Worm (Caenorhabditis elegans) whole organism, L1 larva: ENCODE data around the gene W05E10.1.
A peak's percentile ranks its signal among the peaks of the same experiment; 100 is the strongest.

ENCODE experiments used
- blmp-1 ChIP-seq: fragments of 150-350 bp; optimal IDR thresholded peaks from 2 replicates; lab custom pipeline; 2014; ENCODE audit warnings: missing biosample characterization, missing genetic modification characterization
- ces-1 ChIP-seq: fragments of 150-350 bp; optimal IDR thresholded peaks from 2 replicates; lab custom pipeline; 2014; ENCODE audit warnings: missing biosample characterization, missing genetic modification reagents, missing genetic modification characterization
- fkh-4 ChIP-seq: sonication (generic microtip); optimal IDR thresholded peaks from 2 replicates; lab custom pipeline; 2016; ENCODE audit warnings: missing compliant biosample characterization, missing genetic modification characterization, borderline replicate concordance
- hlh-17 ChIP-seq: fragments of 200-800 bp; sonication (Bioruptor generic); optimal IDR thresholded peaks from 2 replicates; lab custom pipeline; 2018; ENCODE audit warnings: missing genetic modification characterization, mild to moderate bottlenecking, missing compliant biosample characterization, moderate library complexity, borderline replicate concordance
- hpl-2 ChIP-seq: fragments of 150-350 bp; optimal IDR thresholded peaks from 2 replicates; lab custom pipeline; 2014; ENCODE audit warnings: missing biosample characterization, missing genetic modification reagents, missing genetic modification characterization
- jun-1 ChIP-seq: fragments of 150-350 bp; optimal IDR thresholded peaks from 2 replicates; lab custom pipeline; 2014; ENCODE audit warnings: missing biosample characterization, missing genetic modification reagents, missing genetic modification characterization
- pag-3 ChIP-seq: sonication (generic microtip); optimal IDR thresholded peaks from 2 replicates; lab custom pipeline; 2017; ENCODE audit warnings: missing genetic modification characterization, mild to moderate bottlenecking, missing compliant biosample characterization, antibody characterized with exemption, borderline replicate concordance; ENCODE audit not compliant: insufficient read depth

Gene W05E10.1

ce11 chrV:11641298-11641787 is 50.1 kb downstream of the W05E10.1 start (continued):
- TF ChIP-seq pag-3 (tag; lab: Kevin White, UChicago) (no peak), jun-1 (no peak), hpl-2 (GFP tag; lab: Kevin White, UChicago) (no peak), ces-1 (GFP tag; lab: Kevin White, UChicago) (peak; percentile 73), hlh-17 (GFP tag; lab: Kevin White, UChicago) (no peak), blmp-1 (tag; lab: Kevin White, UChicago) (no peak), fkh-4 (tag; lab: Kevin White, UChicago) (no peak)
